Fruit fly (Drosophila melanogaster) whole organism, embryonic: ENCODE results near the gene BuGZ.

ENCODE experiments used
- Atf6 ChIP-seq: fragments of 200-800 bp; sonication (Bioruptor generic); IDR thresholded peaks from 2 replicates; pipeline ENCODE4 v1.3.6; 2022; ENCODE audit warnings: missing biosample characterization, missing genetic modification characterization
- Bgb ChIP-seq: fragments of 200-800 bp; sonication (Bioruptor generic); IDR thresholded peaks from 2 replicates; pipeline ENCODE4 v1.3.6; 2022; ENCODE audit warnings: missing biosample characterization, missing genetic modification characterization; ENCODE audit not compliant: partially characterized antibody
- CG1024 ChIP-seq: fragments of 200-800 bp; sonication (Bioruptor generic); IDR thresholded peaks from 2 replicates; pipeline ENCODE4 v1.3.6; 2022; ENCODE audit warnings: missing biosample characterization, missing genetic modification characterization
- CG10321 ChIP-seq: fragments of 200-800 bp; sonication (Bioruptor generic); IDR thresholded peaks from 2 replicates; pipeline ENCODE4 v1.3.6; 2022; ENCODE audit warnings: missing biosample characterization, missing genetic modification characterization
- CG11093 ChIP-seq: fragments of 200-800 bp; sonication (Bioruptor generic); IDR thresholded peaks from 3 replicates; pipeline ENCODE4 v1.3.6; 2022; ENCODE audit warnings: missing biosample characterization, missing genetic modification characterization
- CG14860 ChIP-seq: fragments of 200-800 bp; sonication (Bioruptor generic); IDR thresholded peaks from 3 replicates; pipeline ENCODE4 v1.3.6; 2022; ENCODE audit warnings: missing biosample characterization, missing genetic modification characterization; ENCODE audit not compliant: partially characterized antibody
- CG14965 ChIP-seq: fragments of 200-800 bp; sonication (Bioruptor generic); optimal IDR thresholded peaks from 2 replicates; lab custom pipeline; 2016; ENCODE audit warnings: missing biosample characterization, missing genetic modification characterization, borderline replicate concordance
- CG15601 ChIP-seq: fragments of 200-800 bp; sonication (Bioruptor generic); optimal IDR thresholded peaks from 3 replicates; lab custom pipeline; 2019; ENCODE audit warnings: missing biosample characterization, mild to moderate bottlenecking, missing genetic modification characterization, moderate library complexity
- CG16813 ChIP-seq: fragments of 200-800 bp; sonication (Bioruptor generic); IDR thresholded peaks from 3 replicates; pipeline ENCODE4 v1.3.6; 2022; ENCODE audit warnings: missing biosample characterization, missing genetic modification characterization; ENCODE audit not compliant: partially characterized antibody
- CG17612 ChIP-seq: fragments of 200-800 bp; sonication (Bioruptor generic); IDR thresholded peaks from 2 replicates; pipeline ENCODE4 v1.3.6; 2022; ENCODE audit warnings: missing biosample characterization, missing genetic modification characterization
- CG17829 ChIP-seq: fragments of 200-800 bp; optimal IDR thresholded peaks from 2 replicates; lab custom pipeline; 2019; ENCODE audit warnings: missing biosample characterization, mild to moderate bottlenecking, missing genetic modification characterization, moderate library complexity
- CG18011 ChIP-seq: fragments of 200-800 bp; sonication (Bioruptor generic); optimal IDR thresholded peaks from 2 replicates; lab custom pipeline; 2017; ENCODE audit warnings: missing biosample characterization, missing genetic modification characterization, mild to moderate bottlenecking, moderate library complexity, missing genotype
- CG2875 ChIP-seq: fragments of 200-800 bp; sonication (Bioruptor generic); optimal IDR thresholded peaks from 2 replicates; lab custom pipeline; 2017; ENCODE audit warnings: missing biosample characterization, mild to moderate bottlenecking, missing genetic modification characterization, missing genetic modification reagents
- CG30020 ChIP-seq: fragments of 200-800 bp; optimal IDR thresholded peaks from 2 replicates; lab custom pipeline; 2019; ENCODE audit warnings: missing biosample characterization, mild to moderate bottlenecking, missing genetic modification characterization, moderate library complexity
- CG31441 ChIP-seq: fragments of 200-800 bp; sonication (Bioruptor generic); IDR thresholded peaks from 2 replicates; pipeline ENCODE4 v1.3.6; 2022; ENCODE audit warnings: missing biosample characterization, missing genetic modification characterization
- CG4404 ChIP-seq: fragments of 200-800 bp; sonication (Bioruptor generic); IDR thresholded peaks from 2 replicates; pipeline ENCODE4 v1.3.6; 2022; ENCODE audit warnings: missing biosample characterization, missing genetic modification characterization
- CG5953 ChIP-seq: fragments of 200-800 bp; sonication (Bioruptor generic); IDR thresholded peaks from 2 replicates; pipeline ENCODE4 v1.3.6; 2022; ENCODE audit warnings: missing biosample characterization, missing genetic modification characterization
- CG6854 ChIP-seq: fragments of 200-800 bp; sonication (Bioruptor generic); optimal IDR thresholded peaks from 3 replicates; lab custom pipeline; 2017; ENCODE audit warnings: missing biosample characterization, mild to moderate bottlenecking, missing genetic modification characterization
- CG7745 ChIP-seq: fragments of 200-800 bp; sonication (Bioruptor generic); optimal IDR thresholded peaks from 2 replicates; lab custom pipeline; 2018; ENCODE audit warnings: missing biosample characterization, mild to moderate bottlenecking, missing genetic modification characterization, moderate library complexity
- CG7987 ChIP-seq: fragments of 200-800 bp; sonication (Bioruptor generic); optimal IDR thresholded peaks from 2 replicates; lab custom pipeline; 2018; ENCODE audit warnings: missing biosample characterization, mild to moderate bottlenecking, missing genetic modification characterization, moderate library complexity
- CG9215 ChIP-seq: fragments of 200-800 bp; sonication (Bioruptor generic); IDR thresholded peaks from 2 replicates; pipeline ENCODE4 v1.3.6; 2022; ENCODE audit warnings: missing biosample characterization, missing genetic modification characterization
- CG9797 ChIP-seq: fragments of 200-800 bp; sonication (Bioruptor generic); optimal IDR thresholded peaks from 3 replicates; lab custom pipeline; 2018; ENCODE audit warnings: missing biosample characterization, mild to moderate bottlenecking, missing genetic modification characterization
- Doc3 ChIP-seq: fragments of 200-800 bp; sonication (Bioruptor generic); IDR thresholded peaks from 3 replicates; pipeline ENCODE4 v1.3.6; 2022; ENCODE audit warnings: missing biosample characterization, missing genetic modification characterization; ENCODE audit not compliant: partially characterized antibody
- Fer1 ChIP-seq: fragments of 200-800 bp; sonication (Bioruptor generic); optimal IDR thresholded peaks from 2 replicates; lab custom pipeline; 2017; ENCODE audit warnings: missing biosample characterization, mild to moderate bottlenecking, missing genetic modification characterization
- Med ChIP-seq: fragments of 200-800 bp; sonication (Bioruptor generic); peaks from one replicate; lab custom pipeline; 2016; ENCODE audit warnings: missing biosample characterization, missing genetic modification characterization, mild to moderate bottlenecking, inconsistent platforms, moderate library complexity
- Mrtf ChIP-seq: fragments of 200-800 bp; sonication (Bioruptor generic); IDR thresholded peaks from 3 replicates; pipeline ENCODE4 v1.3.6; 2022; ENCODE audit warnings: missing biosample characterization, missing genetic modification characterization
- NC2β ChIP-seq: fragments of 200-800 bp; sonication (Bioruptor generic); optimal IDR thresholded peaks from 2 replicates; lab custom pipeline; 2016; ENCODE audit warnings: missing biosample characterization, missing genetic modification characterization
- NFAT ChIP-seq: fragments of 200-800 bp; sonication (Bioruptor generic); IDR thresholded peaks from 2 replicates; pipeline ENCODE4 v1.3.6; 2022; ENCODE audit warnings: missing biosample characterization, missing genetic modification characterization
- Nf-YB ChIP-seq: fragments of 200-800 bp; sonication (Bioruptor generic); optimal IDR thresholded peaks from 3 replicates; lab custom pipeline; 2019; ENCODE audit warnings: missing biosample characterization, mild to moderate bottlenecking, missing genetic modification characterization, moderate library complexity
- Rfx ChIP-seq: fragments of 200-800 bp; sonication (Bioruptor generic); IDR thresholded peaks from 2 replicates; pipeline ENCODE4 v1.3.6; 2022; ENCODE audit warnings: missing biosample characterization, missing genetic modification characterization
- Rx ChIP-seq: fragments of 200-800 bp; sonication (Bioruptor generic); IDR thresholded peaks from 2 replicates; pipeline ENCODE4 v1.3.6; 2022; ENCODE audit warnings: missing biosample characterization, missing genetic modification characterization
- Xbp1 ChIP-seq: fragments of 200-800 bp; sonication (Bioruptor generic); optimal IDR thresholded peaks from 3 replicates; lab custom pipeline; 2016; ENCODE audit warnings: missing biosample characterization, mild to moderate bottlenecking, missing genetic modification characterization
- YL-1 ChIP-seq: fragments of 200-800 bp; sonication (Bioruptor generic); optimal IDR thresholded peaks from 3 replicates; lab custom pipeline; 2017; ENCODE audit warnings: missing biosample characterization, mild to moderate bottlenecking, missing genetic modification characterization
- ab ChIP-seq: fragments of 200-800 bp; sonication (Bioruptor generic); optimal IDR thresholded peaks from 2 replicates; lab custom pipeline; 2016; ENCODE audit warnings: missing biosample characterization, missing genetic modification characterization
- az2 ChIP-seq: fragments of 200-800 bp; sonication (Bioruptor generic); optimal IDR thresholded peaks from 3 replicates; lab custom pipeline; 2016; ENCODE audit warnings: missing biosample characterization, missing genetic modification characterization
- bcd ChIP-seq: fragments of 200-800 bp; sonication (Bioruptor generic); optimal IDR thresholded peaks from 2 replicates; lab custom pipeline; 2017; ENCODE audit warnings: missing biosample characterization, mild to moderate bottlenecking, missing genetic modification characterization
- caup ChIP-seq: fragments of 200-800 bp; sonication (Bioruptor generic); optimal IDR thresholded peaks from 3 replicates; lab custom pipeline; 2017; ENCODE audit warnings: missing biosample characterization, mild to moderate bottlenecking, missing genetic modification characterization, moderate library complexity; ENCODE audit not compliant: severe bottlenecking
- cg ChIP-seq: fragments of 200-800 bp; sonication (Bioruptor generic); optimal IDR thresholded peaks from 3 replicates; lab custom pipeline; 2019; ENCODE audit warnings: missing biosample characterization, mild to moderate bottlenecking, missing genetic modification characterization, moderate library complexity
- chinmo ChIP-seq: fragments of 200-800 bp; sonication (Bioruptor generic); IDR thresholded peaks from 4 replicates; pipeline ENCODE4 v1.3.6; 2022; ENCODE audit warnings: missing biosample characterization, missing genetic modification characterization; ENCODE audit not compliant: partially characterized antibody
- ewg ChIP-seq: fragments of 200-800 bp; sonication (Bioruptor generic); optimal IDR thresholded peaks from 3 replicates; lab custom pipeline; 2017; ENCODE audit warnings: mild to moderate bottlenecking, missing biosample characterization, missing genetic modification reagents, missing genetic modification characterization
- gsb ChIP-seq: fragments of 200-800 bp; sonication (Bioruptor generic); IDR thresholded peaks from 2 replicates; pipeline ENCODE4 v1.3.6; 2022; ENCODE audit warnings: missing biosample characterization, missing genetic modification characterization
- hb ChIP-seq: fragments of 200-800 bp; sonication (Bioruptor generic); IDR thresholded peaks from 3 replicates; pipeline ENCODE4 v1.3.6; 2022; ENCODE audit warnings: missing biosample characterization, missing genetic modification characterization; ENCODE audit not compliant: partially characterized antibody
- hth ChIP-seq: fragments of >200 bp; optimal IDR thresholded peaks from 2 replicates; lab custom pipeline; 2017; ENCODE audit warnings: inconsistent platforms
- jigr1 ChIP-seq: fragments of 200-800 bp; sonication (Bioruptor generic); IDR thresholded peaks from 3 replicates; pipeline ENCODE4 v1.3.6; 2022; ENCODE audit warnings: missing biosample characterization, missing genetic modification characterization
- psq ChIP-seq: fragments of 200-800 bp; sonication (Bioruptor generic); optimal IDR thresholded peaks from 2 replicates; lab custom pipeline; 2017; ENCODE audit warnings: missing biosample characterization, missing genetic modification characterization
- pum ChIP-seq: fragments of 200-800 bp; sonication (Bioruptor generic); optimal IDR thresholded peaks from 2 replicates; lab custom pipeline; 2016; ENCODE audit warnings: missing biosample characterization, missing genetic modification characterization
- slou ChIP-seq: fragments of 200-800 bp; sonication (Bioruptor generic); optimal IDR thresholded peaks from 3 replicates; lab custom pipeline; 2016; ENCODE audit warnings: missing biosample characterization, missing genetic modification characterization
- twi ChIP-seq: fragments of 200-800 bp; optimal IDR thresholded peaks from 2 replicates; lab custom pipeline; 2019; ENCODE audit warnings: missing biosample characterization, mild to moderate bottlenecking, missing genetic modification characterization, moderate library complexity
- tx ChIP-seq: fragments of 200-800 bp; sonication (Bioruptor generic); optimal IDR thresholded peaks from 2 replicates; lab custom pipeline; 2016; ENCODE audit warnings: missing biosample characterization, missing genetic modification characterization

Gene BuGZ

dm6 chr2L:16743055-16743805 lies at the start of gene BuGZ, which contains the start of gene LSm7 (continued):
- TF ChIP-seq CG6854 (GFP tag; lab: Kevin White, UChicago), result no peak
- peak; percentile 63 for TF ChIP-seq CG30020 (tag; lab: Kevin White, UChicago)
- no peak; the same call in 1 of the 2 replicates for TF ChIP-seq NFAT (GFP tag; lab: Robert Waterston, UW)
- no peak for TF ChIP-seq Mrtf (GFP tag; lab: Robert Waterston, UW)
- TF ChIP-seq CG7745 (tag; lab: Kevin White, UChicago), result no peak
- no peak for TF ChIP-seq NC2β (GFP tag; lab: Kevin White, UChicago)
- TF ChIP-seq CG5953, result 0 out of 2 replicates have a peak, but pooled peaks have one; percentile 11
- peak; percentile 95 for TF ChIP-seq YL-1 (GFP tag; lab: Kevin White, UChicago)
- TF ChIP-seq ab (GFP tag; lab: Kevin White, UChicago), result no peak
- TF ChIP-seq jigr1 (GFP tag; lab: Robert Waterston, UW), result no peak
- peak; percentile 62 for TF ChIP-seq CG15601 (tag; lab: Kevin White, UChicago)
- TF ChIP-seq Rx (GFP tag; lab: Robert Waterston, UW), result peak; percentile 20; the same call in 1 of the 2 replicates
- TF ChIP-seq slou (GFP tag; lab: Kevin White, UChicago), result peak; percentile 23
- TF ChIP-seq twi (tag; lab: Kevin White, UChicago), result no peak
- peak; percentile 98 for TF ChIP-seq CG14965 (GFP tag; lab: Kevin White, UChicago)
- no peak for TF ChIP-seq Atf6
- TF ChIP-seq psq, result peak; percentile 3
- no peak for TF ChIP-seq CG11093 (GFP tag; lab: Robert Waterston, UW)
- peak; percentile 57 for TF ChIP-seq CG16813 (GFP tag; lab: Robert Waterston, UW)
- TF ChIP-seq Med (GFP tag; lab: Kevin White, UChicago), result peak; percentile 90
- peak; percentile 92 for TF ChIP-seq cg (GFP tag; lab: Kevin White, UChicago)
- peak; percentile 16 for TF ChIP-seq CG2875 (GFP tag; lab: Kevin White, UChicago)
- TF ChIP-seq CG7987, result peak; percentile 38
- TF ChIP-seq Fer1 (GFP tag; lab: Kevin White, UChicago), result peak; percentile 21
- TF ChIP-seq Nf-YB (GFP tag; lab: Kevin White, UChicago), result no peak
- peak; percentile 57 for TF ChIP-seq bcd
- TF ChIP-seq CG9797, result peak; percentile 82
- peak; percentile 43; the same call in 1 of the 2 replicates for TF ChIP-seq Bgb (GFP tag; lab: Robert Waterston, UW)
- TF ChIP-seq CG17612, result no peak
- TF ChIP-seq ewg (GFP tag; lab: Kevin White, UChicago), result peak; percentile 36
- TF ChIP-seq Doc3, result peak; percentile 49; the same call in 2 of the 3 replicates
- TF ChIP-seq CG18011 (GFP tag; lab: Kevin White, UChicago), result no peak
- no peak for TF ChIP-seq gsb (GFP tag; lab: Robert Waterston, UW)
- no peak for TF ChIP-seq hth (lab: Kevin White, UChicago)
- no peak for TF ChIP-seq CG1024 (GFP tag; lab: Robert Waterston, UW)
- TF ChIP-seq CG14860 (GFP tag; lab: Robert Waterston, UW), result peak; percentile 45; the same call in 2 of the 3 replicates
- no peak for TF ChIP-seq tx (GFP tag; lab: Kevin White, UChicago)
- TF ChIP-seq CG9215 (GFP tag; lab: Robert Waterston, UW), result no peak
- no peak for TF ChIP-seq hb (GFP tag; lab: Robert Waterston, UW)
- no peak for TF ChIP-seq CG4404 (GFP tag; lab: Robert Waterston, UW)
- no peak for TF ChIP-seq pum (GFP tag; lab: Kevin White, UChicago)
- TF ChIP-seq CG17829, result peak; percentile 60
- TF ChIP-seq CG31441, result no peak; the same call in 1 of the 2 replicates
- no peak for TF ChIP-seq CG10321
- peak; percentile 46 for TF ChIP-seq caup (GFP tag; lab: Kevin White, UChicago)
- TF ChIP-seq Xbp1 (GFP tag; lab: Kevin White, UChicago), result peak; percentile 66
- TF ChIP-seq Rfx (GFP tag; lab: Robert Waterston, UW), result peak; percentile 59
- 0 out of 4 replicates have a peak, but pooled peaks have one; percentile 38 for TF ChIP-seq chinmo (GFP tag; lab: Robert Waterston, UW)
- TF ChIP-seq az2 (GFP tag; lab: Kevin White, UChicago), result peak; percentile 37
